Worm (Caenorhabditis elegans) whole organism, young adult: ENCODE measurements around the gene hpo-7.
A peak's percentile ranks its signal among the peaks of the same experiment; 100 is the strongest.

Experiments
- B0035.1 ChIP-seq: sonication (generic microtip); optimal IDR thresholded peaks from 2 replicates; lab custom pipeline; 2016; ENCODE audit warnings: missing genetic modification characterization, mild to moderate bottlenecking, missing compliant biosample characterization, missing genotype, missing genetic modification reagents
- C06A6.2 ChIP-seq: fragments of 200-800 bp; sonication (Bioruptor generic); conservative IDR thresholded peaks from 2 replicates; pipeline ENCODE4 v1.3.6; 2022; ENCODE audit warnings: missing genetic modification characterization, missing compliant biosample characterization
- F10E7.11 ChIP-seq: sonication (generic microtip); optimal IDR thresholded peaks from 2 replicates; lab custom pipeline; 2017; ENCODE audit warnings: mild to moderate bottlenecking, missing genetic modification characterization, moderate library complexity, missing compliant biosample characterization
- F39B2.1 ChIP-seq: fragments of 200-800 bp; sonication (Bioruptor generic); IDR thresholded peaks from 2 replicates; pipeline ENCODE4 v1.3.6; 2022; ENCODE audit warnings: missing genetic modification reagents, missing genetic modification characterization, missing compliant biosample characterization
- T07F8.4 ChIP-seq: sonication (generic microtip); optimal IDR thresholded peaks from 2 replicates; lab custom pipeline; 2016; ENCODE audit warnings: mild to moderate bottlenecking, missing genetic modification characterization, moderate library complexity, missing compliant biosample characterization
- Y56A3A.18 ChIP-seq: fragments of 200-800 bp; sonication (Bioruptor generic); IDR thresholded peaks from 2 replicates; pipeline ENCODE4 v1.3.6; 2022; ENCODE audit warnings: missing genetic modification reagents, missing genetic modification characterization, missing compliant biosample characterization
- Y67H2A.10 ChIP-seq: fragments of 200-800 bp; sonication (Bioruptor generic); conservative IDR thresholded peaks from 2 replicates; pipeline ENCODE4 v1.3.6; 2022; ENCODE audit warnings: missing genetic modification reagents, missing genetic modification characterization, missing compliant biosample characterization
- aptf-2 ChIP-seq: fragments of 200-800 bp; sonication (Bioruptor generic); conservative IDR thresholded peaks from 2 replicates; pipeline ENCODE4 v1.3.6; 2022; ENCODE audit warnings: missing genetic modification reagents, missing genetic modification characterization, missing compliant biosample characterization
- athp-1 ChIP-seq: sonication (generic microtip); optimal IDR thresholded peaks from 2 replicates; lab custom pipeline; 2017; ENCODE audit warnings: mild to moderate bottlenecking, missing genetic modification characterization, missing compliant biosample characterization
- ceh-58 ChIP-seq: fragments of 200-800 bp; sonication (Bioruptor generic); IDR thresholded peaks from 2 replicates; pipeline ENCODE4 v1.3.6; 2022; ENCODE audit warnings: missing genetic modification characterization, missing compliant biosample characterization
- ceh-91 ChIP-seq: fragments of 200-800 bp; sonication (Bioruptor generic); IDR thresholded peaks from 2 replicates; pipeline ENCODE4 v1.3.6; 2022; ENCODE audit warnings: missing genetic modification reagents, missing genetic modification characterization, missing compliant biosample characterization
- die-1 ChIP-seq: sonication (generic microtip); optimal IDR thresholded peaks from 2 replicates; lab custom pipeline; 2016; ENCODE audit warnings: missing genotype, mild to moderate bottlenecking, missing genetic modification characterization, missing compliant biosample characterization
- dpl-1 ChIP-seq: fragments of 150-350 bp; optimal IDR thresholded peaks from 2 replicates; lab custom pipeline; 2014; ENCODE audit warnings: missing biosample characterization, missing genetic modification reagents, missing genetic modification characterization
- egrh-3 ChIP-seq: fragments of 200-800 bp; sonication (Bioruptor generic); IDR thresholded peaks from 2 replicates; pipeline ENCODE4 v1.3.6; 2022; ENCODE audit warnings: missing genetic modification reagents, missing genetic modification characterization, missing compliant biosample characterization
- him-1 ChIP-seq: sonication (generic microtip); optimal IDR thresholded peaks from 2 replicates; lab custom pipeline; 2016; ENCODE audit warnings: missing genotype, missing genetic modification reagents, missing genetic modification characterization, missing compliant biosample characterization
- hlh-12 ChIP-seq: sonication (generic microtip); optimal IDR thresholded peaks from 2 replicates; lab custom pipeline; 2016; ENCODE audit warnings: missing genetic modification characterization, missing compliant biosample characterization
- hmg-1.2 ChIP-seq: fragments of 200-800 bp; sonication (Bioruptor generic); IDR thresholded peaks from 2 replicates; pipeline ENCODE4 v1.3.6; 2022; ENCODE audit warnings: missing genetic modification reagents, missing genetic modification characterization, missing compliant biosample characterization
- hrde-1 ChIP-seq: sonication (generic microtip); optimal IDR thresholded peaks from 2 replicates; lab custom pipeline; 2016; ENCODE audit warnings: missing genetic modification characterization, mild to moderate bottlenecking, missing compliant biosample characterization, moderate library complexity, missing genotype, missing genetic modification reagents, borderline replicate concordance
- hsf-1 ChIP-seq: fragments of 200-800 bp; sonication (Bioruptor generic); IDR thresholded peaks from 2 replicates; pipeline ENCODE4 v1.3.6; 2022; ENCODE audit warnings: missing genetic modification reagents, missing genetic modification characterization, missing compliant biosample characterization
- lag-1 ChIP-seq: fragments of 200-800 bp; sonication (Bioruptor generic); IDR thresholded peaks from 2 replicates; pipeline ENCODE4 v1.3.6; 2022; ENCODE audit warnings: missing genetic modification reagents, missing genetic modification characterization, missing compliant biosample characterization
- let-526 ChIP-seq: fragments of 200-800 bp; sonication (Bioruptor generic); IDR thresholded peaks from 2 replicates; pipeline ENCODE4 v1.3.6; 2022; ENCODE audit warnings: missing genetic modification reagents, missing genetic modification characterization, missing compliant biosample characterization
- madf-10 ChIP-seq: sonication (generic microtip); optimal IDR thresholded peaks from 2 replicates; lab custom pipeline; 2016; ENCODE audit warnings: mild to moderate bottlenecking, missing genetic modification characterization, missing compliant biosample characterization
- madf-3 ChIP-seq: fragments of 200-800 bp; sonication (Bioruptor generic); IDR thresholded peaks from 2 replicates; pipeline ENCODE4 v1.3.6; 2022; ENCODE audit warnings: missing genetic modification reagents, missing genetic modification characterization, missing compliant biosample characterization
- mcd-1 ChIP-seq: fragments of 200-800 bp; sonication (Bioruptor generic); IDR thresholded peaks from 2 replicates; pipeline ENCODE4 v1.3.6; 2022; ENCODE audit warnings: missing genetic modification reagents, missing genetic modification characterization, missing compliant biosample characterization
- nfya-1 ChIP-seq: sonication (generic microtip); optimal IDR thresholded peaks from 2 replicates; lab custom pipeline; 2017; ENCODE audit warnings: antibody characterized with exemption, missing compliant biosample characterization, missing genetic modification characterization, borderline replicate concordance; ENCODE audit not compliant: insufficient read depth
- nhr-90 ChIP-seq: sonication (generic microtip); optimal IDR thresholded peaks from 2 replicates; lab custom pipeline; 2016; ENCODE audit warnings: missing genotype, mild to moderate bottlenecking, missing genetic modification characterization, missing compliant biosample characterization
- pha-4 ChIP-seq: fragments of 150-350 bp; sonication (generic microtip); optimal IDR thresholded peaks from 2 replicates; lab custom pipeline; 2014; ENCODE audit warnings: missing biosample characterization, missing genetic modification reagents, missing genetic modification characterization
- sea-2 ChIP-seq: fragments of 200-800 bp; sonication (Bioruptor generic); IDR thresholded peaks from 2 replicates; pipeline ENCODE4 v1.3.6; 2022; ENCODE audit warnings: missing genetic modification characterization, missing compliant biosample characterization
- snpc-1.3 ChIP-seq: sonication (generic microtip); optimal IDR thresholded peaks from 2 replicates; lab custom pipeline; 2017; ENCODE audit warnings: missing genetic modification characterization, mild to moderate bottlenecking, missing compliant biosample characterization, antibody characterized with exemption, moderate library complexity, missing genotype, missing genetic modification reagents; ENCODE audit not compliant: insufficient read depth
- sptf-2 ChIP-seq: fragments of 200-800 bp; sonication (Bioruptor generic); optimal IDR thresholded peaks from 2 replicates; lab custom pipeline; 2018; ENCODE audit warnings: mild to moderate bottlenecking, missing genetic modification characterization, missing compliant biosample characterization
- tbp1 ChIP-seq: fragments of 200-800 bp; sonication (Bioruptor generic); optimal IDR thresholded peaks from 2 replicates; lab custom pipeline; 2018; ENCODE audit warnings: mild to moderate bottlenecking, missing genetic modification characterization, missing compliant biosample characterization
- tbx-9 ChIP-seq: sonication (generic microtip); optimal IDR thresholded peaks from 2 replicates; lab custom pipeline; 2016; ENCODE audit warnings: borderline replicate concordance, missing genetic modification characterization, inconsistent platforms, missing compliant biosample characterization
- ztf-25 ChIP-seq: fragments of 200-800 bp; sonication (Bioruptor generic); IDR thresholded peaks from 2 replicates; pipeline ENCODE4 v1.3.6; 2022; ENCODE audit warnings: missing genetic modification reagents, missing genetic modification characterization, missing compliant biosample characterization
- ztf-26 ChIP-seq: sonication (generic microtip); optimal IDR thresholded peaks from 2 replicates; lab custom pipeline; 2017; ENCODE audit warnings: missing genetic modification characterization, missing compliant biosample characterization
- ztf-28 ChIP-seq: fragments of 200-800 bp; sonication (Bioruptor generic); IDR thresholded peaks from 2 replicates; pipeline ENCODE4 v1.3.6; 2022; ENCODE audit warnings: missing genetic modification reagents, missing genetic modification characterization, missing compliant biosample characterization
- ztf-3 ChIP-seq: fragments of 200-800 bp; sonication (Bioruptor generic); optimal IDR thresholded peaks from 2 replicates; lab custom pipeline; 2018; ENCODE audit warnings: mild to moderate bottlenecking, missing genetic modification characterization, missing compliant biosample characterization

hpo-7 gene

ce11 chrII:2146900-2147375 lies 11.4 kb upstream of the hpo-7 start, which contains the start of gene C40A11.2:
TSS of gene C40A11.2 (plus strand) at chrII:2146950.
- no peak for TF ChIP-seq him-1
- no peak for TF ChIP-seq T07F8.4 (tag; lab: Kevin White, UChicago)
- TF ChIP-seq athp-1 = no peak
- no peak for TF ChIP-seq sptf-2 (GFP tag; lab: Kevin White, UChicago)
- TF ChIP-seq Y67H2A.10 (GFP tag; lab: Robert Waterston, UW) = no peak
- no peak for TF ChIP-seq ztf-25
- TF ChIP-seq aptf-2 (GFP tag; lab: Robert Waterston, UW) = no peak
- peak; percentile 90 for TF ChIP-seq hsf-1 (GFP tag; lab: Robert Waterston, UW)

ce11 chrII:2145566-2145965 lies 10.1 kb upstream of the hpo-7 start, which contains the start of gene C40A11.6:
TSS of gene C40A11.6 (minus strand) at chrII:2145666.
- no peak for TF ChIP-seq F39B2.1
- no peak for TF ChIP-seq dpl-1
- TF ChIP-seq let-526 (GFP tag; lab: Robert Waterston, UW) = no peak
- no peak for TF ChIP-seq hmg-1.2 (GFP tag; lab: Robert Waterston, UW)
- TF ChIP-seq B0035.1 = no peak
- no peak for TF ChIP-seq Y67H2A.10 (GFP tag; lab: Robert Waterston, UW)
- TF ChIP-seq madf-3 (GFP tag; lab: Robert Waterston, UW) = no peak
- TF ChIP-seq him-1 = no peak
- no peak for TF ChIP-seq sea-2 (GFP tag; lab: Robert Waterston, UW)
- TF ChIP-seq die-1 (tag; lab: Kevin White, UChicago) = no peak

ce11 chrII:2140817-2141216 lies 5.3 kb upstream of the hpo-7 start, which contains the start of gene C40A11.3:
TSS of gene C40A11.3 (plus strand) at chrII:2141117.
- TF ChIP-seq ztf-26 (tag; lab: Kevin White, UChicago) (no peak), madf-10 (tag; lab: Kevin White, UChicago) (no peak), egrh-3 (GFP tag; lab: Robert Waterston, UW) (no peak), ceh-58 (GFP tag; lab: Robert Waterston, UW) (no peak), tbp1 (GFP tag; lab: Kevin White, UChicago) (no peak), hrde-1 (tag; lab: Kevin White, UChicago) (no peak), tbx-9 (tag; lab: Kevin White, UChicago) (no peak), ztf-28 (GFP tag; lab: Robert Waterston, UW) (no peak), lag-1 (GFP tag; lab: Robert Waterston, UW) (no peak), Y56A3A.18 (GFP tag; lab: Robert Waterston, UW) (no peak), mcd-1 (GFP tag; lab: Robert Waterston, UW) (no peak), ztf-3 (GFP tag; lab: Kevin White, UChicago) (no peak)

- no peak for TF ChIP-seq ztf-26 (tag; lab: Kevin White, UChicago)
- TF ChIP-seq ceh-91 (GFP tag; lab: Robert Waterston, UW) = no peak
- TF ChIP-seq Y67H2A.10 (GFP tag; lab: Robert Waterston, UW) = no peak
- TF ChIP-seq ztf-25 = no peak
- no peak for TF ChIP-seq pha-4
- no peak for TF ChIP-seq C06A6.2
- no peak for TF ChIP-seq sptf-2 (GFP tag; lab: Kevin White, UChicago)
- TF ChIP-seq nfya-1 (tag; lab: Kevin White, UChicago) = no peak
- TF ChIP-seq T07F8.4 (tag; lab: Kevin White, UChicago) = no peak
- no peak for TF ChIP-seq snpc-1.3 (tag; lab: Kevin White, UChicago)
- no peak for TF ChIP-seq hsf-1 (GFP tag; lab: Robert Waterston, UW)
- no peak for TF ChIP-seq F39B2.1
- no peak for TF ChIP-seq nhr-90 (tag; lab: Kevin White, UChicago)
- no peak for TF ChIP-seq hlh-12 (tag; lab: Kevin White, UChicago)
- no peak for TF ChIP-seq F10E7.11 (tag; lab: Kevin White, UChicago)
- no peak for TF ChIP-seq sea-2 (GFP tag; lab: Robert Waterston, UW)
Measured at ce11 chrII:2138901-2139300, 3.4 kb upstream of the hpo-7 start.
